Fruit fly (Drosophila melanogaster): ENCODE data around the gene bbx.
A peak's percentile ranks its signal among the peaks of the same experiment; 100 is the strongest.

Gene bbx

DNA sequence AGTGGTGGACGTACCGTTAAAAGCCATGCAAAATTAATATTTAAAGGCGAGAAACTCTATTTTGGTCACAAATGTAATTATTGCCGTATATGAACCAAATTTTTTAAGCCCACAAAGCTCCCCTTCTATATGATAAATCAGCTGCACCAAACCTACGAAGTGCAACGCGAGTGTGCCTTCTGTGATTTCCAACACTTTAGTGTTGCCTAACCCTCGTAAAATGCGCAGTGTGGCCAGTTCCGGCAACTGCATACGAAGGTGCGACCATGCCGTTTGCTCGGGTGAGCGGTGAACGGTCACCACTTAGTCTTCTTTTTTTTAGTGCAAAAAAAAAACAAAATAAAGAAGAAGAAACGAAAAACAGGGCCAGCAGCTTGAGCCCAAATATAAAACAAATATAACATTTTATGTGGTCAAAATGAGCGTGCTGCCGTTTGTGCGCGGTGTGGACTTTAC, 23.3 kb upstream of the bbx start, which contains the start of the genes tty and fliI (continued):
- TF ChIP-seq CG15269 (tag; optimal IDR thresholded peaks at IDR 0.05) (peak; percentile 75), Meics (GFP tag; optimal IDR thresholded peaks at IDR 0.05) (peak; percentile 83), Nf-YB (GFP tag; optimal IDR thresholded peaks at IDR 0.05) (peak; percentile 37), sima (GFP tag; optimal IDR thresholded peaks at IDR 0.05) (peak; percentile 21), Hmr (GFP tag; optimal IDR thresholded peaks at IDR 0.05) (peak; percentile 88), cad (GFP tag; optimal IDR thresholded peaks at IDR 0.05) (no peak), pum (GFP tag; optimal IDR thresholded peaks at IDR 0.05) (peak; percentile 86), CG7839 (tag; optimal IDR thresholded peaks at IDR 0.05) (peak; percentile 79), CG8478 (optimal IDR thresholded peaks at IDR 0.05) (no peak), pb (GFP tag; optimal IDR thresholded peaks at IDR 0.05) (peak; percentile 75), ewg (GFP tag; optimal IDR thresholded peaks at IDR 0.05) (peak; percentile 71), jigr1 (GFP tag; IDR thresholded peaks at IDR 0.05) (peak; percentile 78; the same call in 2 of the 3 replicates), maf-S (GFP tag; optimal IDR thresholded peaks at IDR 0.05) (peak; percentile 81), sob (GFP tag; IDR thresholded peaks at IDR 0.05) (peak; percentile 89), CG6689 (GFP tag; IDR thresholded peaks at IDR 0.05) (peak; percentile 90), mld (GFP tag; IDR thresholded peaks at IDR 0.05; ENCODE audit: partially characterized antibody) (no peak), CG12744 (GFP tag; optimal IDR thresholded peaks at IDR 0.05) (peak; percentile 42), p53 (GFP tag; optimal IDR thresholded peaks at IDR 0.05) (peak; percentile 48), CG16813 (GFP tag; IDR thresholded peaks at IDR 0.05; ENCODE audit: partially characterized antibody) (peak; percentile 52; the same call in 2 of the 3 replicates), fd64A (GFP tag; optimal IDR thresholded peaks at IDR 0.05) (peak; percentile 28), zen (tag; optimal IDR thresholded peaks at IDR 0.05) (peak; percentile 51), bbx (GFP tag; IDR thresholded peaks at IDR 0.05; ENCODE audit: partially characterized antibody) (peak; percentile 20; the same call in 1 of the 2 replicates), HHEX (GFP tag; optimal IDR thresholded peaks at IDR 0.05) (peak; percentile 77), nerfin-2 (GFP tag; IDR thresholded peaks at IDR 0.05; ENCODE audit: partially characterized antibody) (no peak), dmrt11E (tag; optimal IDR thresholded peaks at IDR 0.05) (peak; percentile 65), CG12236 (GFP tag; optimal IDR thresholded peaks at IDR 0.05) (peak; percentile 50), Abd-B (GFP tag; optimal IDR thresholded peaks at IDR 0.05) (peak; percentile 89), D19B (GFP tag; optimal IDR thresholded peaks at IDR 0.05) (peak; percentile 66), CG17385 (GFP tag; optimal IDR thresholded peaks at IDR 0.05) (peak; percentile 90), CG10209 (GFP tag; optimal IDR thresholded peaks at IDR 0.05) (peak; percentile 82), ssp (GFP tag; IDR thresholded peaks at IDR 0.05) (peak; percentile 74), CG34422 (GFP tag; IDR thresholded peaks at IDR 0.05) (peak; percentile 94), gro (GFP tag; optimal IDR thresholded peaks at IDR 0.05) (peak; percentile 84), CG1603 (tag; optimal IDR thresholded peaks at IDR 0.05) (peak; percentile 88), bowl (GFP tag; IDR thresholded peaks at IDR 0.05) (peak; percentile 72), schlank (tag; optimal IDR thresholded peaks at IDR 0.05) (peak; percentile 54), CG18262 (tag; optimal IDR thresholded peaks at IDR 0.05) (peak; percentile 70), oc (tag; optimal IDR thresholded peaks at IDR 0.05) (peak; percentile 66), wor (GFP tag; IDR thresholded peaks at IDR 0.05) (peak; percentile 81), CG6854 (GFP tag; optimal IDR thresholded peaks at IDR 0.05) (peak; percentile 26), CG10565 (GFP tag; optimal IDR thresholded peaks at IDR 0.05) (peak; percentile 8), CG6765 (GFP tag; optimal IDR thresholded peaks at IDR 0.05) (peak; percentile 11), NK7.1 (GFP tag; optimal IDR thresholded peaks at IDR 0.05) (peak; percentile 42), CG9876 (GFP tag; optimal IDR thresholded peaks at IDR 0.05) (peak; percentile 75), crp (GFP tag; optimal IDR thresholded peaks at IDR 0.05) (peak in 1 of 2 experiments; percentile 56), CG32532 (GFP tag; IDR thresholded peaks at IDR 0.05) (peak; percentile 92), Ada2b (GFP tag; IDR thresholded peaks at IDR 0.05) (peak; percentile 85), CG13424 (tag; optimal IDR thresholded peaks at IDR 0.05) (peak; percentile 68), CG17568 (GFP tag; optimal IDR thresholded peaks at IDR 0.05) (no peak), z (GFP tag; IDR thresholded peaks at IDR 0.05) (0 out of 3 replicates have a peak, but pooled peaks have one; percentile 28)

Measured in whole organism, embryonic.